ENCODE assay signal across 2 fruit fly cellular contexts in genomic region chr3L:5154917-5155613, dm6.
TF ChIP-seq lines count a peak whose summit lies in the region.

No protein-coding gene starts in this region.

TF ChIP-seq in whole organism, embryonic, 481 proteins besides CTCF, POLR2A, EP300 and RAD21 (continued from another document and continues in another):
- TF ChIP-seq CG31224 (GFP tag; IDR thresholded peaks at IDR 0.05; lab: Robert Waterston, UW) (peak; percentile 92), CG8388 (GFP tag; optimal IDR thresholded peaks at IDR 0.05; lab: Kevin White, UChicago) (peak; percentile 73), dpn (GFP tag; optimal IDR thresholded peaks at IDR 0.05; lab: Kevin White, UChicago) (peak; percentile 69 to 79), YL-1 (GFP tag; optimal IDR thresholded peaks at IDR 0.05; lab: Kevin White, UChicago) (no peak), Lim3 (GFP tag; IDR thresholded peaks at IDR 0.05; lab: Robert Waterston, UW) (no peak), CG34224 (GFP tag; IDR thresholded peaks at IDR 0.05; lab: Robert Waterston, UW; ENCODE audit: partially characterized antibody) (no peak), pnt (GFP tag; optimal IDR thresholded peaks at IDR 0.05; lab: Kevin White, UChicago) (peak; percentile 71), hth (optimal IDR thresholded peaks at IDR 0.05; lab: Kevin White, UChicago) (no peak), CG2120 (GFP tag; optimal IDR thresholded peaks at IDR 0.05; lab: Kevin White, UChicago) (peak; percentile 91), CG6813 (GFP tag; optimal IDR thresholded peaks at IDR 0.05; lab: Kevin White, UChicago) (peak; percentile 70), ind (GFP tag; optimal IDR thresholded peaks at IDR 0.05; lab: Kevin White, UChicago) (peak; percentile 80), CG15011 (GFP tag; optimal IDR thresholded peaks at IDR 0.05; lab: Kevin White, UChicago) (no peak), crc (GFP tag; optimal IDR thresholded peaks at IDR 0.05; lab: Kevin White, UChicago) (peak; percentile 53), her (GFP tag; optimal IDR thresholded peaks at IDR 0.05; lab: Kevin White, UChicago) (peak; percentile 79), CoRest (tag; optimal IDR thresholded peaks at IDR 0.05; lab: Kevin White, UChicago) (peak; percentile 55), lilli (GFP tag; optimal IDR thresholded peaks at IDR 0.05; lab: Kevin White, UChicago) (peak; percentile 84), Ada2b (GFP tag; IDR thresholded peaks at IDR 0.05; lab: Robert Waterston, UW) (peak; percentile 84), CG9215 (GFP tag; IDR thresholded peaks at IDR 0.05; lab: Robert Waterston, UW) (no peak), Nf-YC (tag; optimal IDR thresholded peaks at IDR 0.05; lab: Kevin White, UChicago) (peak; percentile 29), CG14965 (GFP tag; optimal IDR thresholded peaks at IDR 0.05; lab: Kevin White, UChicago; ENCODE audit: borderline replicate concordance) (peak; percentile 35), Pdp1 (GFP tag; optimal IDR thresholded peaks at IDR 0.05; lab: Kevin White, UChicago) (no peak), Atf3 (GFP tag; optimal IDR thresholded peaks at IDR 0.05; lab: Kevin White, UChicago) (no peak), h (optimal IDR thresholded peaks at IDR 0.05; lab: Kevin White, UChicago) (no peak), Hr39 (optimal IDR thresholded peaks at IDR 0.05; lab: Kevin White, UChicago) (no peak), fd102C (GFP tag; optimal IDR thresholded peaks at IDR 0.05; lab: Kevin White, UChicago) (no peak), CG6175 (GFP tag; IDR thresholded peaks at IDR 0.05; lab: Robert Waterston, UW) (no peak), CG6683 (GFP tag; optimal IDR thresholded peaks at IDR 0.05; lab: Kevin White, UChicago) (peak; percentile 76), Six4 (GFP tag; optimal IDR thresholded peaks at IDR 0.05; lab: Kevin White, UChicago) (peak; percentile 53), Fer3 (tag; optimal IDR thresholded peaks at IDR 0.05; lab: Kevin White, UChicago) (peak; percentile 74), NfI (GFP tag; optimal IDR thresholded peaks at IDR 0.05; lab: Kevin White, UChicago) (peak; percentile 61), CG10274 (GFP tag; optimal IDR thresholded peaks at IDR 0.05; lab: Kevin White, UChicago) (no peak), kni (GFP tag; optimal IDR thresholded peaks at IDR 0.05; lab: Kevin White, UChicago) (no peak), dmrt99B (tag; optimal IDR thresholded peaks at IDR 0.05; lab: Kevin White, UChicago) (peak; percentile 81), cad (GFP tag; optimal IDR thresholded peaks at IDR 0.05; lab: Kevin White, UChicago) (no peak), bsh (GFP tag; optimal IDR thresholded peaks at IDR 0.05; lab: Kevin White, UChicago) (peak in 1 of 2 experiments; percentile 80), CG13287 (GFP tag; IDR thresholded peaks at IDR 0.05; lab: Robert Waterston, UW; ENCODE audit: partially characterized antibody) (no peak), fd3F (GFP tag; optimal IDR thresholded peaks at IDR 0.05; lab: Kevin White, UChicago) (peak; percentile 38), CG34422 (GFP tag; IDR thresholded peaks at IDR 0.05; lab: Robert Waterston, UW) (no peak; the same call in 2 of the 3 replicates), CG13424 (tag; optimal IDR thresholded peaks at IDR 0.05; lab: Kevin White, UChicago) (peak; percentile 77), CG8290 (GFP tag; optimal IDR thresholded peaks at IDR 0.05; lab: Kevin White, UChicago) (peak; percentile 22), CG8290 (tag; optimal IDR thresholded peaks at IDR 0.05; lab: Kevin White, UChicago) (peak in 1 of 2 experiments; percentile 21), odd (GFP tag; optimal IDR thresholded peaks at IDR 0.05; lab: Kevin White, UChicago) (peak; percentile 45), btn (GFP tag; optimal IDR thresholded peaks at IDR 0.05; lab: Kevin White, UChicago) (peak; percentile 50), unc-4 (GFP tag; IDR thresholded peaks at IDR 0.05; lab: Robert Waterston, UW; ENCODE audit: partially characterized antibody) (no peak), sim (GFP tag; IDR thresholded peaks at IDR 0.05; lab: Robert Waterston, UW) (0 out of 2 replicates have a peak, but pooled peaks have one; percentile 39), CG9437 (GFP tag; optimal IDR thresholded peaks at IDR 0.05; lab: Kevin White, UChicago) (peak; percentile 20), CG3847 (GFP tag; IDR thresholded peaks at IDR 0.05; lab: Robert Waterston, UW) (peak; percentile 67; the same call in 1 of the 2 replicates), ase (GFP tag; IDR thresholded peaks at IDR 0.05; lab: Robert Waterston, UW) (peak; percentile 80), Dip3 (GFP tag; optimal IDR thresholded peaks at IDR 0.05; lab: Kevin White, UChicago) (peak; percentile 59), Optix (GFP tag; IDR thresholded peaks at IDR 0.05; lab: Robert Waterston, UW) (no peak; the same call in 1 of the 3 replicates), ftz-f1 (GFP tag; optimal IDR thresholded peaks at IDR 0.05; lab: Kevin White, UChicago) (no peak), Nf-YA (GFP tag; IDR thresholded peaks at IDR 0.05; lab: Robert Waterston, UW) (peak; percentile 52; the same call in 1 of the 2 replicates), bigmax (GFP tag; optimal IDR thresholded peaks at IDR 0.05; lab: Kevin White, UChicago) (no peak), esg (GFP tag; conservative IDR thresholded peaks at IDR 0.05; lab: Robert Waterston, UW) (peak; percentile 78), Dip2 (GFP tag; IDR thresholded peaks at IDR 0.05; lab: Robert Waterston, UW) (no peak), br (optimal IDR thresholded peaks at IDR 0.05; lab: Kevin White, UChicago) (no peak), CG18262 (tag; optimal IDR thresholded peaks at IDR 0.05; lab: Kevin White, UChicago) (peak; percentile 37), Lhr (GFP tag; optimal IDR thresholded peaks at IDR 0.05; lab: Kevin White, UChicago) (peak; percentile 6), sc (optimal IDR thresholded peaks at IDR 0.05; lab: Kevin White, UChicago) (no peak), sc (GFP tag; optimal IDR thresholded peaks at IDR 0.05; lab: Kevin White, UChicago) (no peak), chn (GFP tag; optimal IDR thresholded peaks at IDR 0.05; lab: Kevin White, UChicago) (peak; percentile 74), CG10267 (tag; optimal IDR thresholded peaks at IDR 0.05; lab: Kevin White, UChicago) (peak; percentile 55), eyg (GFP tag; optimal IDR thresholded peaks at IDR 0.05; lab: Kevin White, UChicago) (peak; percentile 17), vvl (GFP tag; IDR thresholded peaks at IDR 0.05; lab: Robert Waterston, UW) (no peak; the same call in 1 of the 2 replicates), Myb (GFP tag; optimal IDR thresholded peaks at IDR 0.05; lab: Kevin White, UChicago) (peak; percentile 57)

TF ChIP-seq in whole organism, prepupa, 60 proteins besides CTCF, POLR2A, EP300 and RAD21 (continued from another document):
- TF ChIP-seq CG8319 (GFP tag; optimal IDR thresholded peaks at IDR 0.05; lab: Kevin White, UChicago) (peak; percentile 32), CG11294 (GFP tag; IDR thresholded peaks at IDR 0.05; lab: Robert Waterston, UW) (0 out of 2 replicates have a peak, but pooled peaks have one; percentile 29), CG10631 (GFP tag; optimal IDR thresholded peaks at IDR 0.05; lab: Kevin White, UChicago) (peak; percentile 60), CG4318 (GFP tag; optimal IDR thresholded peaks at IDR 0.05; lab: Kevin White, UChicago) (no peak)
